Fruit fly (Drosophila melanogaster) whole organism, embryonic: ENCODE data around the gene CG12560.

ENCODE experiments used
- Atf6 ChIP-seq: fragments of 200-800 bp; sonication (Bioruptor generic); IDR thresholded peaks from 2 replicates; pipeline ENCODE4 v1.3.6; 2022; ENCODE audit warnings: missing biosample characterization, missing genetic modification characterization
- B-H1 ChIP-seq: fragments of 200-800 bp; sonication (Bioruptor generic); IDR thresholded peaks from 3 replicates; pipeline ENCODE4 v1.3.6; 2022; ENCODE audit warnings: missing biosample characterization, missing genetic modification characterization
- CG10543 ChIP-seq: fragments of 200-800 bp; sonication (Bioruptor generic); optimal IDR thresholded peaks from 3 replicates; lab custom pipeline; 2017; ENCODE audit warnings: missing biosample characterization, mild to moderate bottlenecking, missing genetic modification characterization, moderate library complexity
- CG12155 ChIP-seq: fragments of 200-800 bp; sonication (Bioruptor generic); optimal IDR thresholded peaks from 3 replicates; lab custom pipeline; 2016; ENCODE audit warnings: missing biosample characterization, missing genetic modification characterization
- CG17385 ChIP-seq: fragments of 200-800 bp; sonication (Bioruptor generic); optimal IDR thresholded peaks from 3 replicates; lab custom pipeline; 2018; ENCODE audit warnings: missing biosample characterization, mild to moderate bottlenecking, missing genetic modification characterization
- CG34224 ChIP-seq: fragments of 200-800 bp; sonication (Bioruptor generic); IDR thresholded peaks from 3 replicates; pipeline ENCODE4 v1.3.6; 2022; ENCODE audit warnings: missing biosample characterization, missing genetic modification characterization; ENCODE audit not compliant: partially characterized antibody
- CG4360 ChIP-seq: fragments of 200-800 bp; sonication (Bioruptor generic); IDR thresholded peaks from 2 replicates; pipeline ENCODE4 v1.3.6; 2022; ENCODE audit warnings: missing biosample characterization, missing genetic modification characterization
- CG4424 ChIP-seq: fragments of 200-800 bp; sonication (Bioruptor generic); optimal IDR thresholded peaks from 3 replicates; lab custom pipeline; 2016; ENCODE audit warnings: missing biosample characterization, missing genetic modification characterization
- CG4707 ChIP-seq: fragments of 200-800 bp; sonication (Bioruptor generic); optimal IDR thresholded peaks from 2 replicates; lab custom pipeline; 2018; ENCODE audit warnings: missing biosample characterization, mild to moderate bottlenecking, missing genetic modification characterization, moderate library complexity
- CG7372 ChIP-seq: fragments of 200-800 bp; sonication (Bioruptor generic); IDR thresholded peaks from 2 replicates; pipeline ENCODE4 v1.3.6; 2022; ENCODE audit warnings: missing biosample characterization, missing genetic modification characterization
- CG7987 ChIP-seq: fragments of 200-800 bp; sonication (Bioruptor generic); optimal IDR thresholded peaks from 2 replicates; lab custom pipeline; 2018; ENCODE audit warnings: missing biosample characterization, mild to moderate bottlenecking, missing genetic modification characterization, moderate library complexity
- CG8281 ChIP-seq: fragments of 200-800 bp; sonication (Bioruptor generic); optimal IDR thresholded peaks from 2 replicates; lab custom pipeline; 2018; ENCODE audit warnings: missing biosample characterization, mild to moderate bottlenecking, missing genetic modification characterization, moderate library complexity
- CG8478 ChIP-seq: fragments of >200 bp; optimal IDR thresholded peaks from 2 replicates; lab custom pipeline; 2018
- CG9797 ChIP-seq: fragments of 200-800 bp; sonication (Bioruptor generic); optimal IDR thresholded peaks from 3 replicates; lab custom pipeline; 2018; ENCODE audit warnings: missing biosample characterization, mild to moderate bottlenecking, missing genetic modification characterization
- CG9876 ChIP-seq: fragments of 200-800 bp; sonication (Bioruptor generic); optimal IDR thresholded peaks from 2 replicates; lab custom pipeline; 2016; ENCODE audit warnings: missing biosample characterization, missing genetic modification characterization
- CG9932 ChIP-seq: fragments of 200-800 bp; sonication (Bioruptor generic); IDR thresholded peaks from 2 replicates; pipeline ENCODE4 v1.3.6; 2022; ENCODE audit warnings: missing biosample characterization, missing genetic modification characterization
- CTCF ChIP-seq: fragments of 200-800 bp; sonication (Bioruptor generic); optimal IDR thresholded peaks from 2 replicates; lab custom pipeline; 2017; ENCODE audit warnings: missing biosample characterization, mild to moderate bottlenecking, missing genetic modification characterization, moderate library complexity
- CoRest ChIP-seq: fragments of 200-800 bp; sonication (Bioruptor generic); optimal IDR thresholded peaks from 3 replicates; lab custom pipeline; 2018; ENCODE audit warnings: missing biosample characterization, mild to moderate bottlenecking, missing genetic modification characterization, moderate library complexity
- Dek ChIP-seq: fragments of 200-800 bp; sonication (Bioruptor generic); optimal IDR thresholded peaks from 3 replicates; lab custom pipeline; 2019; ENCODE audit warnings: missing biosample characterization, mild to moderate bottlenecking, missing genetic modification characterization, moderate library complexity
- Elba2 ChIP-seq: fragments of 200-800 bp; sonication (Bioruptor generic); optimal IDR thresholded peaks from 3 replicates; lab custom pipeline; 2016; ENCODE audit warnings: missing biosample characterization, missing genetic modification characterization
- HHEX ChIP-seq: fragments of 200-800 bp; sonication (Bioruptor generic); optimal IDR thresholded peaks from 3 replicates; lab custom pipeline; 2017; ENCODE audit warnings: missing biosample characterization, mild to moderate bottlenecking, missing genetic modification characterization, missing genetic modification reagents
- Hey ChIP-seq: fragments of 200-800 bp; sonication (Bioruptor generic); optimal IDR thresholded peaks from 3 replicates; lab custom pipeline; 2018; ENCODE audit warnings: missing biosample characterization, mild to moderate bottlenecking, missing genetic modification characterization
- Kr ChIP-seq: fragments of 200-800 bp; sonication (Bioruptor generic); optimal IDR thresholded peaks from 2 replicates; lab custom pipeline; 2017; ENCODE audit warnings: missing biosample characterization, mild to moderate bottlenecking, missing genetic modification characterization
- Lpt ChIP-seq: fragments of >200 bp; optimal IDR thresholded peaks from 2 replicates; lab custom pipeline; 2018; ENCODE audit warnings: missing biosample characterization, missing genetic modification characterization
- MESR4 ChIP-seq: fragments of 200-800 bp; sonication (Bioruptor generic); optimal IDR thresholded peaks from 2 replicates; lab custom pipeline; 2018; ENCODE audit warnings: missing biosample characterization, mild to moderate bottlenecking, missing genetic modification characterization, moderate library complexity
- Med ChIP-seq: fragments of 200-800 bp; sonication (Bioruptor generic); peaks from one replicate; lab custom pipeline; 2016; ENCODE audit warnings: missing biosample characterization, missing genetic modification characterization, mild to moderate bottlenecking, inconsistent platforms, moderate library complexity
- Oli ChIP-seq: fragments of 200-800 bp; sonication (Bioruptor generic); optimal IDR thresholded peaks from 2 replicates; lab custom pipeline; 2018; ENCODE audit warnings: missing biosample characterization, mild to moderate bottlenecking, missing genetic modification characterization, moderate library complexity
- Scr ChIP-seq: fragments of 200-800 bp; sonication (Bioruptor generic); IDR thresholded peaks from 2 replicates; pipeline ENCODE4 v1.3.6; 2022; ENCODE audit warnings: missing biosample characterization, missing genetic modification characterization; ENCODE audit not compliant: partially characterized antibody
- Sry-δ ChIP-seq: fragments of 200-800 bp; sonication (Bioruptor generic); optimal IDR thresholded peaks from 2 replicates; lab custom pipeline; 2016; ENCODE audit warnings: missing biosample characterization, missing genetic modification characterization
- amos ChIP-seq: fragments of 200-800 bp; sonication (Bioruptor generic); IDR thresholded peaks from 2 replicates; pipeline ENCODE4 v1.3.6; 2022; ENCODE audit warnings: missing biosample characterization, missing genetic modification characterization; ENCODE audit not compliant: partially characterized antibody
- az2 ChIP-seq: fragments of 200-800 bp; sonication (Bioruptor generic); optimal IDR thresholded peaks from 3 replicates; lab custom pipeline; 2016; ENCODE audit warnings: missing biosample characterization, missing genetic modification characterization
- bbx ChIP-seq: fragments of 200-800 bp; sonication (Bioruptor generic); IDR thresholded peaks from 2 replicates; pipeline ENCODE4 v1.3.6; 2022; ENCODE audit warnings: missing biosample characterization, missing genetic modification characterization; ENCODE audit not compliant: partially characterized antibody
- bcd ChIP-seq: fragments of 200-800 bp; sonication (Bioruptor generic); optimal IDR thresholded peaks from 2 replicates; lab custom pipeline; 2017; ENCODE audit warnings: missing biosample characterization, mild to moderate bottlenecking, missing genetic modification characterization
- chinmo ChIP-seq: fragments of 200-800 bp; sonication (Bioruptor generic); IDR thresholded peaks from 4 replicates; pipeline ENCODE4 v1.3.6; 2022; ENCODE audit warnings: missing biosample characterization, missing genetic modification characterization; ENCODE audit not compliant: partially characterized antibody
- chn ChIP-seq: fragments of 200-800 bp; sonication (Bioruptor generic); optimal IDR thresholded peaks from 2 replicates; lab custom pipeline; 2016; ENCODE audit warnings: missing biosample characterization, missing genetic modification characterization
- crp ChIP-seq, 2 experiments: fragments of 200-800 bp; sonication (Bioruptor generic); optimal IDR thresholded peaks; 2 replicates in 1 of 2; 3 replicates in 1 of 2; lab custom pipeline; 2017; ENCODE audit warnings: missing biosample characterization in 2 of 2, missing genetic modification characterization in 2 of 2, mild to moderate bottlenecking in 1 of 2, moderate library complexity in 1 of 2
- exex ChIP-seq: fragments of 200-800 bp; sonication (Bioruptor generic); optimal IDR thresholded peaks from 4 replicates; lab custom pipeline; 2018; ENCODE audit warnings: missing biosample characterization, mild to moderate bottlenecking, missing genetic modification characterization, moderate library complexity
- jumu ChIP-seq: fragments of 200-800 bp; sonication (Bioruptor generic); optimal IDR thresholded peaks from 3 replicates; lab custom pipeline; 2016; ENCODE audit warnings: missing biosample characterization, missing genetic modification characterization
- luna ChIP-seq: fragments of 200-800 bp; sonication (Bioruptor generic); optimal IDR thresholded peaks from 2 replicates; lab custom pipeline; 2016; ENCODE audit warnings: missing biosample characterization, missing genetic modification characterization
- mam ChIP-seq: fragments of 200-800 bp; sonication (Bioruptor generic); optimal IDR thresholded peaks from 3 replicates; lab custom pipeline; 2016; ENCODE audit warnings: missing biosample characterization, missing genetic modification characterization
- nom ChIP-seq: fragments of 200-800 bp; sonication (Bioruptor generic); optimal IDR thresholded peaks from 2 replicates; lab custom pipeline; 2017; ENCODE audit warnings: missing biosample characterization, missing genetic modification characterization, mild to moderate bottlenecking, moderate library complexity, missing genetic modification reagents
- odd ChIP-seq: fragments of 200-800 bp; sonication (Bioruptor generic); optimal IDR thresholded peaks from 2 replicates; lab custom pipeline; 2017; ENCODE audit warnings: missing biosample characterization, mild to moderate bottlenecking, missing genetic modification characterization
- pb ChIP-seq: fragments of 200-800 bp; sonication (Bioruptor generic); optimal IDR thresholded peaks from 3 replicates; lab custom pipeline; 2016; ENCODE audit warnings: missing biosample characterization, missing genetic modification characterization
- pho ChIP-seq: fragments of 200-800 bp; sonication (Bioruptor generic); optimal IDR thresholded peaks from 2 replicates; lab custom pipeline; 2016; ENCODE audit warnings: missing biosample characterization, missing genetic modification characterization
- pum ChIP-seq: fragments of 200-800 bp; sonication (Bioruptor generic); optimal IDR thresholded peaks from 2 replicates; lab custom pipeline; 2016; ENCODE audit warnings: missing biosample characterization, missing genetic modification characterization
- run ChIP-seq: fragments of 200-800 bp; sonication (Bioruptor generic); optimal IDR thresholded peaks from 3 replicates; lab custom pipeline; 2018; ENCODE audit warnings: missing biosample characterization, mild to moderate bottlenecking, missing genetic modification characterization
- stc ChIP-seq: fragments of 200-800 bp; sonication (Bioruptor generic); IDR thresholded peaks from 2 replicates; pipeline ENCODE4 v1.3.6; 2022; ENCODE audit warnings: missing biosample characterization, missing genetic modification characterization
- unc-4 ChIP-seq: fragments of 200-800 bp; sonication (Bioruptor generic); IDR thresholded peaks from 2 replicates; pipeline ENCODE4 v1.3.6; 2022; ENCODE audit warnings: missing biosample characterization, missing genetic modification characterization; ENCODE audit not compliant: partially characterized antibody
- zen ChIP-seq: fragments of 200-800 bp; sonication (Bioruptor generic); optimal IDR thresholded peaks from 3 replicates; lab custom pipeline; 2018; ENCODE audit warnings: missing biosample characterization, mild to moderate bottlenecking, missing genetic modification characterization, moderate library complexity

CG12560 gene

DNA sequence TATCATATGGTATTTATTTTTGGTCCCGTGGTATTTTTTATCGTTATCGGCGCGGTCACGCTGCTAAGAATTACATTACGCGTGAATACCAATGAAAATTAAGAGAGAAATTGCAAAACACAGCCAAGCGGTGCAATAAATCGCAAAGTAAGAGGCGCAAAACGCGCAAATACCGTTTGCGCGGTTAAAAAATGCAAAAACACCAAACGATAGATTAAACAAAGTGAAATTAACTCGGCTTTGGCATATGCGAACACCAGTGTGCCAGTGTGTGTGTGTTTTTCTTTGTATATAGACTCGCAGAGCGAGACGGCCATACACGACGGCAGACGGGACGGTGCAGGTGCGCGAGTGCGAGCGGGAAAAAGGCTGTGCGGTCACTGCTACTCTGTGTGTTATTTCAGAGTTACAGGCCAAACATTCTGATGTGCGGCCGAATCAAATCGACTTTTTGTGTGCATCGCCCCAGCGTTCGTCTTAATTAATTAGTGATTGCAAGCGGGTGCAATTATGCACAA lies 21.5 kb upstream of the CG12560 start, which contains the start of gene Cka (continued):
- TF ChIP-seq jumu (GFP tag; lab: Kevin White, UChicago) = peak; percentile 13
- no peak for TF ChIP-seq CG4424 (GFP tag; lab: Kevin White, UChicago)
- TF ChIP-seq CG9797 (GFP tag; lab: Kevin White, UChicago) = peak; percentile 61
- 0 out of 4 replicates have a peak, but pooled peaks have one; percentile 6 for TF ChIP-seq chinmo
- no peak for TF ChIP-seq pum
- peak; percentile 71 for TF ChIP-seq CG10543 (GFP tag; lab: Kevin White, UChicago)
- TF ChIP-seq Oli = peak; percentile 21

DNA sequence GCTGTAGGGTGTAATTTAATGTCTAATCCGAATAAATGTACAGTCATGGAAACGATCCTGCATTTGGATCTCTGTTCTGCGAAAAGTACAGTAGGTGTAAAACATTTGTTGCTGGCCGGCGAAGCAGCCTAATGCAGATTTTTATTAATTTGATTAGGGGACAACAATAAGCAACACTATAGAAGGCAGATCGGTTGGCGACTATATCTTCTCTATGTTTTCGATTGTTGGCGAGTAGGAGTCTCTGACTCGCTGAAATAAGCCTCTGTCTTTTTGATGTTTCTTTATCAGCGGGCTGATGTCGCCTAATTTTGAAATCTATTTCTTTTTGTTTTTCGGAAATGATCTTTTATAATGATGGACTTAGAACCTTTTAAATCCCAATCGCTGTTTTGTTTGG lies 20.8 kb upstream of the CG12560 start:
- no peak for TF ChIP-seq nom (GFP tag; lab: Kevin White, UChicago)
- no peak for TF ChIP-seq az2 (GFP tag; lab: Kevin White, UChicago)
- no peak for TF ChIP-seq Hey
- no peak for TF ChIP-seq CTCF (GFP tag; lab: Kevin White, UChicago)
- TF ChIP-seq stc (GFP tag; lab: Robert Waterston, UW) = peak; percentile 34; the same call in 1 of the 2 replicates
- TF ChIP-seq CG17385 (GFP tag; lab: Kevin White, UChicago) = no peak
- peak; percentile 62 for TF ChIP-seq Med
- no peak for TF ChIP-seq CG4707 (GFP tag; lab: Kevin White, UChicago)
- no peak for TF ChIP-seq CG8478 (lab: Kevin White, UChicago)
- TF ChIP-seq pb (GFP tag; lab: Kevin White, UChicago) = no peak
- TF ChIP-seq run (tag; lab: Kevin White, UChicago) = no peak
- no peak for TF ChIP-seq pho
- peak; percentile 59 for TF ChIP-seq Scr (GFP tag; lab: Robert Waterston, UW)
- TF ChIP-seq CG7987 = no peak
- TF ChIP-seq odd = no peak
- peak; percentile 15; the same call in 1 of the 2 replicates for TF ChIP-seq CG9932 (GFP tag; lab: Robert Waterston, UW)
- no peak for TF ChIP-seq pum
- TF ChIP-seq Elba2 (GFP tag; lab: Kevin White, UChicago) = no peak
- no peak for TF ChIP-seq bcd (GFP tag; lab: Kevin White, UChicago)
- TF ChIP-seq unc-4 (GFP tag; lab: Robert Waterston, UW) = peak; percentile 37
- TF ChIP-seq crp (GFP tag; optimal IDR thresholded peaks at IDR 0.05; lab: Kevin White, UChicago) = no peak
- no peak for TF ChIP-seq CG8281 (tag; lab: Kevin White, UChicago)
- peak; percentile 43; the same call in 1 of the 2 replicates for TF ChIP-seq amos
- TF ChIP-seq mam (GFP tag; lab: Kevin White, UChicago) = no peak
- TF ChIP-seq bbx (GFP tag; lab: Robert Waterston, UW) = 0 out of 2 replicates have a peak, but pooled peaks have one; percentile 20
- no peak for TF ChIP-seq zen (tag; lab: Kevin White, UChicago)
- TF ChIP-seq Lpt (GFP tag; lab: Kevin White, UChicago) = no peak
- TF ChIP-seq Kr = no peak
- peak; percentile 95 for TF ChIP-seq CG12155 (GFP tag; lab: Kevin White, UChicago)
- TF ChIP-seq exex (tag; lab: Kevin White, UChicago) = no peak
- no peak for TF ChIP-seq Dek
- 0 out of 3 replicates have a peak, but pooled peaks have one; percentile 8 for TF ChIP-seq CG34224
- no peak for TF ChIP-seq CG7372 (GFP tag; lab: Robert Waterston, UW)
- no peak for TF ChIP-seq Atf6 (GFP tag; lab: Robert Waterston, UW)
- no peak for TF ChIP-seq CoRest (tag; lab: Kevin White, UChicago)
- no peak for TF ChIP-seq CG4360
- no peak for TF ChIP-seq B-H1
- TF ChIP-seq chn = no peak
- TF ChIP-seq HHEX = no peak
- TF ChIP-seq Sry-δ = peak; percentile 58
- TF ChIP-seq CG9876 (GFP tag; lab: Kevin White, UChicago) = no peak
- TF ChIP-seq luna (GFP tag; lab: Kevin White, UChicago) = no peak
- no peak for TF ChIP-seq MESR4 (GFP tag; lab: Kevin White, UChicago)
